Worm (Caenorhabditis elegans) whole organism, young adult: Measurements from ENCODE around the gene mrpl-49.

Source experiments
- atf-7 ChIP-seq: sonication (generic microtip); optimal IDR thresholded peaks from 2 replicates; lab custom pipeline; 2017; ENCODE audit warnings: mild to moderate bottlenecking, missing genetic modification characterization, missing compliant biosample characterization
- ceh-100 ChIP-seq: fragments of 200-800 bp; sonication (Bioruptor generic); IDR thresholded peaks from 2 replicates; pipeline ENCODE4 v1.3.6; 2022; ENCODE audit warnings: missing genetic modification reagents, missing genetic modification characterization, missing compliant biosample characterization
- efl-1 ChIP-seq: fragments of 150-350 bp; optimal IDR thresholded peaks from 2 replicates; lab custom pipeline; 2014; ENCODE audit warnings: missing biosample characterization, missing genetic modification reagents, missing genetic modification characterization
- egl-44 ChIP-seq: fragments of 200-800 bp; sonication (Bioruptor generic); IDR thresholded peaks from 2 replicates; pipeline ENCODE4 v1.3.6; 2022; ENCODE audit warnings: missing genetic modification reagents, missing genetic modification characterization, missing compliant biosample characterization
- hlh-26 ChIP-seq: fragments of 200-800 bp; sonication (Bioruptor generic); conservative IDR thresholded peaks from 2 replicates; pipeline ENCODE4 v1.3.6; 2022; ENCODE audit warnings: missing genetic modification reagents, missing genetic modification characterization, missing compliant biosample characterization
- hrde-1 ChIP-seq: sonication (generic microtip); optimal IDR thresholded peaks from 2 replicates; lab custom pipeline; 2016; ENCODE audit warnings: missing genetic modification characterization, mild to moderate bottlenecking, missing compliant biosample characterization, moderate library complexity, missing genotype, missing genetic modification reagents, borderline replicate concordance
- lsy-27 ChIP-seq: sonication (generic microtip); optimal IDR thresholded peaks from 2 replicates; lab custom pipeline; 2017; ENCODE audit warnings: missing genetic modification characterization, mild to moderate bottlenecking, missing compliant biosample characterization, antibody characterized with exemption, missing genotype, borderline replicate concordance; ENCODE audit not compliant: insufficient read depth
- pha-4 ChIP-seq: fragments of 150-350 bp; sonication (generic microtip); optimal IDR thresholded peaks from 2 replicates; lab custom pipeline; 2014; ENCODE audit warnings: missing biosample characterization, missing genetic modification reagents, missing genetic modification characterization
- tlf-1 ChIP-seq: fragments of 200-800 bp; sonication (Bioruptor generic); optimal IDR thresholded peaks from 2 replicates; lab custom pipeline; 2018; ENCODE audit warnings: mild to moderate bottlenecking, missing genetic modification characterization, missing compliant biosample characterization

DNA sequence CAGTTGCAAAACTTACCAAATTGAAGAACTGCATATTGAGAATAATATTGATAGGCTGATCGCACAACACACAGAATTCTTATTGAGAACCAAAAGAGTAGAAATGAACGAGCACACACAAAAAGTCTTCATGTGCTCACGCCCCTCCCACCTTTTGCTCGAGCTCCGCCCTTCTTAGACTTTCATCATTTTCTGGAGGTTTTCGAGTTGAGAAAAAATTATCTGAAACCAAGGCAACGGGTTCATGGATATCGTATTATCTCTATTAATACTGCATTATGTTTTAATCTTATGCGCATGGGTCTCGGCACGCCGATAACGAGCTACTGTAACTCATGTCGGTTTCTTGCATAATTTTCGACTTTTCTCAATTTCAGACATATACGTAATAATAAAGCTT is 2.5 kb upstream of the mrpl-49 start, which contains the start of gene R11D1.12:
- TF ChIP-seq egl-44 (GFP tag; lab: Robert Waterston, UW) (no peak), ceh-100 (no peak), atf-7 (tag; lab: Kevin White, UChicago) (no peak), efl-1 (no peak), pha-4 (tag; lab: Kevin White, UChicago) (no peak), hlh-26 (GFP tag; lab: Robert Waterston, UW) (no peak), hrde-1 (tag; lab: Kevin White, UChicago) (no peak), tlf-1 (GFP tag; lab: Kevin White, UChicago) (no peak), lsy-27 (tag; lab: Kevin White, UChicago) (no peak)
